Worm (Caenorhabditis elegans): ENCODE data around the gene F41B4.3.

- TF ChIP-seq K11D2.4 (GFP tag; IDR thresholded peaks at IDR 0.05) (no peak), pha-4 (tag; optimal IDR thresholded peaks at IDR 0.05) (no peak), unc-130 (GFP tag; optimal IDR thresholded peaks at IDR 0.05) (no peak), lin-35 (GFP tag; optimal IDR thresholded peaks at IDR 0.05) (no peak), egl-18 (GFP tag; IDR thresholded peaks at IDR 0.05) (no peak), snpc-4 (GFP tag; optimal IDR thresholded peaks at IDR 0.05) (no peak), snpc-4 (tag; optimal IDR thresholded peaks at IDR 0.05) (no peak), ama-1 (optimal IDR thresholded peaks at IDR 0.05) (no peak), ama-1 (GFP tag; optimal IDR thresholded peaks at IDR 0.05) (no peak), madf-8 (GFP tag; conservative IDR thresholded peaks at IDR 0.05) (no peak), ceh-40 (GFP tag; IDR thresholded peaks at IDR 0.05) (no peak), nhr-90 (tag; optimal IDR thresholded peaks at IDR 0.05) (no peak)
Observed at ce11 chrX:6856793-6857192, 20.9 kb upstream of the F41B4.3 start.

Data from whole organism, young adult.